Fruit fly (Drosophila melanogaster): ENCODE data around the gene CG15042.

The CG15042 gene

dm6 chrX:18506639-18507528, 21.2 kb downstream of the CG15042 start (continued):
- TF ChIP-seq HmgZ (tag; optimal IDR thresholded peaks at IDR 0.05): peak; percentile 3
- TF ChIP-seq HLH4C (GFP tag; IDR thresholded peaks at IDR 0.05; ENCODE audit: partially characterized antibody): no peak
- TF ChIP-seq Nf-YA (GFP tag; IDR thresholded peaks at IDR 0.05): peak; percentile 42; the same call in 1 of the 2 replicates
- peak; percentile 28 for TF ChIP-seq Dek (tag; optimal IDR thresholded peaks at IDR 0.05)
- no peak for TF ChIP-seq Hey (tag; optimal IDR thresholded peaks at IDR 0.05)
- peak; percentile 68 for TF ChIP-seq CG9932 (GFP tag; IDR thresholded peaks at IDR 0.05)
- TF ChIP-seq YL-1 (GFP tag; optimal IDR thresholded peaks at IDR 0.05): no peak
- no peak for TF ChIP-seq CG8281 (tag; optimal IDR thresholded peaks at IDR 0.05)
- TF ChIP-seq Hr51 (GFP tag; optimal IDR thresholded peaks at IDR 0.05): peak; percentile 27 to 78
- TF ChIP-seq sug (tag; optimal IDR thresholded peaks at IDR 0.05): no peak
- peak; percentile 67 for TF ChIP-seq CG8089 (GFP tag; optimal IDR thresholded peaks at IDR 0.05)
- peak; percentile 83 for TF ChIP-seq Drgx (GFP tag; IDR thresholded peaks at IDR 0.05)
- peak; percentile 75 for TF ChIP-seq slbo (GFP tag; IDR thresholded peaks at IDR 0.05)
- TF ChIP-seq CG13894 (tag; optimal IDR thresholded peaks at IDR 0.05): no peak
- peak; percentile 1 for TF ChIP-seq kah (GFP tag; optimal IDR thresholded peaks at IDR 0.05)
- peak; percentile 85 for TF ChIP-seq so (GFP tag; IDR thresholded peaks at IDR 0.05)
- peak; percentile 60 for TF ChIP-seq CG4360 (GFP tag; IDR thresholded peaks at IDR 0.05)
- peak; percentile 10; the same call in 1 of the 2 replicates for TF ChIP-seq danr (GFP tag; IDR thresholded peaks at IDR 0.05)
- TF ChIP-seq CG1024 (GFP tag; IDR thresholded peaks at IDR 0.05): peak; percentile 74
- peak; percentile 79 for TF ChIP-seq Sox102F (GFP tag; optimal IDR thresholded peaks at IDR 0.05)
- TF ChIP-seq org-1 (GFP tag; optimal IDR thresholded peaks at IDR 0.05): peak; percentile 71
- TF ChIP-seq CG43689 (GFP tag; IDR thresholded peaks at IDR 0.05): peak; percentile 41

- TF ChIP-seq Bgb (GFP tag; IDR thresholded peaks at IDR 0.05; ENCODE audit: partially characterized antibody) (peak; percentile 45), HmgD (GFP tag; optimal IDR thresholded peaks at IDR 0.05) (peak; percentile 20), CG5180 (GFP tag; optimal IDR thresholded peaks at IDR 0.05) (peak; percentile 97), Pdp1 (GFP tag; optimal IDR thresholded peaks at IDR 0.05) (no peak), vvl (GFP tag; IDR thresholded peaks at IDR 0.05) (peak; percentile 68; the same call in 1 of the 2 replicates), onecut (GFP tag; IDR thresholded peaks at IDR 0.05) (peak; percentile 46; the same call in 1 of the 2 replicates), run (tag; optimal IDR thresholded peaks at IDR 0.05) (peak; percentile 52), D (optimal IDR thresholded peaks at IDR 0.05) (no peak), D (GFP tag; optimal IDR thresholded peaks at IDR 0.05) (peak; percentile 2), trem (tag; optimal IDR thresholded peaks at IDR 0.05) (peak; percentile 29), CG1647 (GFP tag; optimal IDR thresholded peaks at IDR 0.05) (no peak), CG12659 (GFP tag; optimal IDR thresholded peaks at IDR 0.05) (peak; percentile 56), Fer1 (GFP tag; optimal IDR thresholded peaks at IDR 0.05) (peak; percentile 44), sqz (GFP tag; optimal IDR thresholded peaks at IDR 0.05) (peak; percentile 49), CG17829 (tag; optimal IDR thresholded peaks at IDR 0.05) (peak; percentile 37), corto (GFP tag; optimal IDR thresholded peaks at IDR 0.05) (no peak), CG17385 (GFP tag; optimal IDR thresholded peaks at IDR 0.05) (peak; percentile 38), CG10267 (tag; optimal IDR thresholded peaks at IDR 0.05) (peak; percentile 18), zfh2 (GFP tag; optimal IDR thresholded peaks at IDR 0.05) (no peak), D19A (tag; optimal IDR thresholded peaks at IDR 0.05) (peak; percentile 16), gsb-n (tag; optimal IDR thresholded peaks at IDR 0.05) (peak; percentile 62), Lpt (GFP tag; optimal IDR thresholded peaks at IDR 0.05) (no peak), crol (GFP tag; IDR thresholded peaks at IDR 0.05) (peak; percentile 65), ato (GFP tag; IDR thresholded peaks at IDR 0.05; ENCODE audit: partially characterized antibody) (0 out of 2 replicates have a peak, but pooled peaks have one; percentile 34), Max (GFP tag; optimal IDR thresholded peaks at IDR 0.05) (peak; percentile 6)
Observed at dm6 chrX:18504948-18505597, 23.0 kb downstream of the CG15042 start, which contains the start of gene Wnt5. Gene Wnt5 (minus strand): TSS chrX:18505405.
